Worm (Caenorhabditis elegans): ENCODE data around the gene lgc-25.

The lgc-25 gene

ce11 chrX:14169569-14170031 is 8.1 kb upstream of the lgc-25 start, which contains the start of gene sym-4 (continued):
- TF ChIP-seq nhr-43 (tag; optimal IDR thresholded peaks at IDR 0.05; ENCODE audit: poor library complexity, severe bottlenecking) (peak; percentile 94), fkh-10 (GFP tag; optimal IDR thresholded peaks at IDR 0.05) (peak; percentile 61), lin-15B (tag; optimal IDR thresholded peaks at IDR 0.05) (peak; percentile 94), nfya-1 (tag; optimal IDR thresholded peaks at IDR 0.05; ENCODE audit: insufficient read depth) (peak; percentile 91), elt-3 (tag; optimal IDR thresholded peaks at IDR 0.05) (peak in 2 of 3 experiments; percentile 47 to 85), ama-1 (optimal IDR thresholded peaks at IDR 0.05) (peak; percentile 69), lsy-12 (tag; optimal IDR thresholded peaks at IDR 0.05) (peak; percentile 80), snpc-4 (tag; optimal IDR thresholded peaks at IDR 0.05) (peak; percentile 90), lin-39 (tag; optimal IDR thresholded peaks at IDR 0.05) (peak; percentile 90), egl-27 (tag; optimal IDR thresholded peaks at IDR 0.05) (peak; percentile 50), R02D3.7 (tag; optimal IDR thresholded peaks at IDR 0.05) (peak; percentile 69), aly-2 (tag; optimal IDR thresholded peaks at IDR 0.05) (no peak)

ce11 chrX:14165156-14165555 is 3.6 kb upstream of the lgc-25 start:
- TF ChIP-seq egl-5 (tag; optimal IDR thresholded peaks at IDR 0.05) (no peak), ceh-16 (tag; optimal IDR thresholded peaks at IDR 0.05) (no peak), elt-2 (tag; optimal IDR thresholded peaks at IDR 0.05) (no peak), nhr-76 (tag; optimal IDR thresholded peaks at IDR 0.05) (no peak), sea-2 (GFP tag; optimal IDR thresholded peaks at IDR 0.05) (no peak), jun-1 (tag; optimal IDR thresholded peaks at IDR 0.05) (no peak), nhr-237 (tag; optimal IDR thresholded peaks at IDR 0.05) (no peak), nhr-25 (tag; optimal IDR thresholded peaks at IDR 0.05) (no peak), pha-4 (tag; optimal IDR thresholded peaks at IDR 0.05) (no peak), elt-3 (tag; optimal IDR thresholded peaks at IDR 0.05) (no peak), zag-1 (tag; optimal IDR thresholded peaks at IDR 0.05) (no peak), ZK546.5 (tag; optimal IDR thresholded peaks at IDR 0.05) (no peak)

ce11 chrX:14164234-14164633 is 2.7 kb upstream of the lgc-25 start, which contains the start of gene vha-20:
vha-20 (minus strand) TSS chrX:14164506.
- TF ChIP-seq nhr-11 (tag; optimal IDR thresholded peaks at IDR 0.05) (no peak), ama-1 (optimal IDR thresholded peaks at IDR 0.05) (peak; percentile 7), ceh-9 (tag; optimal IDR thresholded peaks at IDR 0.05) (no peak), elt-2 (tag; optimal IDR thresholded peaks at IDR 0.05) (peak; percentile 1), eor-1 (tag; optimal IDR thresholded peaks at IDR 0.05) (no peak), sea-2 (GFP tag; optimal IDR thresholded peaks at IDR 0.05) (no peak), nhr-43 (tag; optimal IDR thresholded peaks at IDR 0.05; ENCODE audit: poor library complexity, severe bottlenecking) (peak; percentile 36)

ce11 chrX:14156913-14157312 is 4.6 kb downstream of the lgc-25 start, which contains the start of gene ceh-90:
ceh-90 (minus strand) TSS chrX:14157013.
- TF ChIP-seq ceh-16 (tag; optimal IDR thresholded peaks at IDR 0.05) (no peak), ama-1 (optimal IDR thresholded peaks at IDR 0.05) (no peak), aly-2 (tag; optimal IDR thresholded peaks at IDR 0.05) (no peak), jun-1 (tag; optimal IDR thresholded peaks at IDR 0.05) (no peak), ceh-28 (tag; optimal IDR thresholded peaks at IDR 0.05) (no peak), skn-1 (tag; optimal IDR thresholded peaks at IDR 0.05) (no peak)

- TF ChIP-seq egl-5 (tag; optimal IDR thresholded peaks at IDR 0.05) (no peak), lsy-12 (tag; optimal IDR thresholded peaks at IDR 0.05) (no peak), ceh-9 (tag; optimal IDR thresholded peaks at IDR 0.05) (no peak), nhr-23 (tag; optimal IDR thresholded peaks at IDR 0.05) (no peak), zag-1 (tag; optimal IDR thresholded peaks at IDR 0.05) (no peak), ztf-4 (tag; optimal IDR thresholded peaks at IDR 0.05) (no peak), ceh-16 (tag; optimal IDR thresholded peaks at IDR 0.05) (no peak), elt-3 (tag; optimal IDR thresholded peaks at IDR 0.05) (no peak), skn-1 (tag; optimal IDR thresholded peaks at IDR 0.05) (no peak), tbx-2 (tag; optimal IDR thresholded peaks at IDR 0.05) (no peak), jun-1 (tag; optimal IDR thresholded peaks at IDR 0.05) (no peak), pha-4 (tag; optimal IDR thresholded peaks at IDR 0.05) (no peak), nhr-25 (tag; optimal IDR thresholded peaks at IDR 0.05) (no peak), nhr-43 (tag; optimal IDR thresholded peaks at IDR 0.05; ENCODE audit: poor library complexity, severe bottlenecking) (no peak), nfya-1 (tag; optimal IDR thresholded peaks at IDR 0.05; ENCODE audit: insufficient read depth) (no peak), aly-2 (tag; optimal IDR thresholded peaks at IDR 0.05) (no peak), ceh-28 (tag; optimal IDR thresholded peaks at IDR 0.05) (no peak), daf-12 (tag; optimal IDR thresholded peaks at IDR 0.05) (no peak), sea-2 (GFP tag; optimal IDR thresholded peaks at IDR 0.05) (no peak)
Observed at ce11 chrX:14152644-14153043, 8.9 kb downstream of the lgc-25 start.

All from whole organism, L3 larva.